Worm (Caenorhabditis elegans) whole organism, early embryonic: ENCODE measurements around the gene amph-1.

Experiments used
- B0310.2 ChIP-seq: sonication (generic microtip); optimal IDR thresholded peaks from 2 replicates; lab custom pipeline; 2016; ENCODE audit warnings: mild to moderate bottlenecking, missing genetic modification characterization, missing compliant biosample characterization
- F13C5.2 ChIP-seq: sonication (generic microtip); optimal IDR thresholded peaks from 2 replicates; lab custom pipeline; 2017; ENCODE audit warnings: mild to moderate bottlenecking, missing genetic modification characterization, inconsistent platforms, missing compliant biosample characterization
- aly-1 ChIP-seq: sonication (generic microtip); optimal IDR thresholded peaks from 2 replicates; lab custom pipeline; 2016; ENCODE audit warnings: missing genetic modification characterization, missing compliant biosample characterization
- ama-1 ChIP-seq: fragments of 150-350 bp; optimal IDR thresholded peaks from 2 replicates; lab custom pipeline; 2014
- ceh-13 ChIP-seq: fragments of 200-800 bp; sonication (Bioruptor generic); optimal IDR thresholded peaks from 2 replicates; lab custom pipeline; 2018; ENCODE audit warnings: mild to moderate bottlenecking, missing genetic modification characterization, missing compliant biosample characterization
- ceh-36 ChIP-seq: sonication (generic microtip); optimal IDR thresholded peaks from 2 replicates; lab custom pipeline; 2016; ENCODE audit warnings: missing genetic modification characterization, inconsistent platforms, missing compliant biosample characterization
- ets-7 ChIP-seq: sonication (generic microtip); optimal IDR thresholded peaks from 2 replicates; lab custom pipeline; 2016; ENCODE audit warnings: missing genotype, missing genetic modification characterization, missing compliant biosample characterization
- flt-1 ChIP-seq: fragments of 200-800 bp; sonication (Bioruptor generic); IDR thresholded peaks from 2 replicates; pipeline ENCODE4 v1.3.6; 2022; ENCODE audit warnings: missing genetic modification characterization, missing compliant biosample characterization
- hmbx-1 ChIP-seq: sonication (generic microtip); optimal IDR thresholded peaks from 2 replicates; lab custom pipeline; 2016; ENCODE audit warnings: mild to moderate bottlenecking, missing genetic modification characterization, missing compliant biosample characterization
- hmg-4 ChIP-seq: fragments of 200-800 bp; sonication (Bioruptor generic); optimal IDR thresholded peaks from 2 replicates; lab custom pipeline; 2018; ENCODE audit warnings: mild to moderate bottlenecking, missing genetic modification characterization, missing compliant biosample characterization
- hnd-1 ChIP-seq: sonication (generic microtip); optimal IDR thresholded peaks from 2 replicates; lab custom pipeline; 2016; ENCODE audit warnings: missing genetic modification characterization, missing compliant biosample characterization
- pes-1 ChIP-seq: fragments of 200-800 bp; sonication (Bioruptor generic); IDR thresholded peaks from 2 replicates; pipeline ENCODE4 v1.3.6; 2022; ENCODE audit warnings: missing genetic modification reagents, missing genetic modification characterization, missing compliant biosample characterization
- scrt-1 ChIP-seq: fragments of 200-800 bp; sonication (Bioruptor generic); IDR thresholded peaks from 2 replicates; pipeline ENCODE4 v1.3.6; 2022; ENCODE audit warnings: missing genetic modification characterization, missing compliant biosample characterization
- sea-1 ChIP-seq: fragments of 200-800 bp; sonication (Bioruptor generic); conservative IDR thresholded peaks from 2 replicates; pipeline ENCODE4 v1.3.6; 2022; ENCODE audit warnings: missing genetic modification characterization, missing compliant biosample characterization
- tbx-11 ChIP-seq: fragments of 200-800 bp; sonication (Bioruptor generic); IDR thresholded peaks from 2 replicates; pipeline ENCODE4 v1.3.6; 2022; ENCODE audit warnings: missing genetic modification characterization, missing compliant biosample characterization
- tbx-37 ChIP-seq: fragments of 200-800 bp; sonication (Bioruptor generic); conservative IDR thresholded peaks from 2 replicates; pipeline ENCODE4 v1.3.6; 2022; ENCODE audit warnings: missing genetic modification reagents, missing genetic modification characterization, missing compliant biosample characterization
- tra-4 ChIP-seq: sonication (generic microtip); optimal IDR thresholded peaks from 2 replicates; lab custom pipeline; 2017; ENCODE audit warnings: missing genetic modification characterization, missing compliant biosample characterization

Gene amph-1

DNA sequence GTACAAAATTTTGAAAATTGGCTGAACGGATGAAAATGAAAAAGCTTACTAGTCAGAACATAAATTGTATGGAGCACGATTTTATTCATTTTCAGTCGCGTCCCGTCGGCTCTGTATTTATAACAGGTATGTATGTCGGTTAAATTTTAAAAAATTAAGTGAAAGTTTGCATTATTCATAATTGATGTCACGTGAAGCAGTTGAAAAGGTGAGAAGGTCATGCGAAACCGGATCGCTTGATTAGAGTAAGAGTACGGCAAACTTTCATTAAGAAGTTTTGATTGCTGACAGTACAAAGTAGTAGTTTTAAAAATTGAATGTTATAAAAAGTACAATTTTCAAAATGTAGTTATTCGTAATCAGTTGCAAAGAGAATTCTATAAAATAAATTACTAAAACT lies 25.5 kb upstream of the amph-1 start:
- no peak for TF ChIP-seq ceh-13 (GFP tag; lab: Kevin White, UChicago)
- no peak for TF ChIP-seq aly-1 (tag; lab: Kevin White, UChicago)
- TF ChIP-seq flt-1 (GFP tag; lab: Robert Waterston, UW): no peak

DNA sequence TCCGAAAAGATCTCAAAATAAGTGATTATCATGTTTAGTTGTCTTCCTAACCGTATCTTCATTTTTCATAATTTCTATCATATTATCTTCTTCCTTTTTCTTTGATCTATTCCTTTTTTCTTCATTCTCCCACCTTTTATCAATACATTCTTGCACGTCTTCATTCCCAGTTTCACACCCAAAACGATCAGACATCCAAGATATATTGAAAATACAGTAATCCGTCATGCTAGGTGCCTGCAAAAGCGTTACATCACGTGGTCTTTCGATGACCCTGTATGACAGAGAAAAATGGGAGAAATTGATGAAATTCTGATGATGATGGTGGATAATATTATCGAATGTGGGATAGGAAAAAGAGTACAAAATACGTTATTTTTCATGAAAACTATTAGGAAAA lies 24.8 kb upstream of the amph-1 start:
- TF ChIP-seq tra-4 (tag; lab: Kevin White, UChicago) (no peak), ceh-36 (tag; lab: Kevin White, UChicago) (no peak), ama-1 (lab: Kevin White, UChicago) (no peak), hmbx-1 (tag; lab: Kevin White, UChicago) (no peak), B0310.2 (no peak), F13C5.2 (tag; lab: Kevin White, UChicago) (no peak), pes-1 (GFP tag; lab: Robert Waterston, UW) (no peak), hnd-1 (no peak), ets-7 (tag; lab: Kevin White, UChicago) (no peak), tbx-37 (GFP tag; lab: Robert Waterston, UW) (no peak), tbx-11 (GFP tag; lab: Robert Waterston, UW) (no peak), aly-1 (tag; lab: Kevin White, UChicago) (no peak), flt-1 (GFP tag; lab: Robert Waterston, UW) (no peak)

DNA sequence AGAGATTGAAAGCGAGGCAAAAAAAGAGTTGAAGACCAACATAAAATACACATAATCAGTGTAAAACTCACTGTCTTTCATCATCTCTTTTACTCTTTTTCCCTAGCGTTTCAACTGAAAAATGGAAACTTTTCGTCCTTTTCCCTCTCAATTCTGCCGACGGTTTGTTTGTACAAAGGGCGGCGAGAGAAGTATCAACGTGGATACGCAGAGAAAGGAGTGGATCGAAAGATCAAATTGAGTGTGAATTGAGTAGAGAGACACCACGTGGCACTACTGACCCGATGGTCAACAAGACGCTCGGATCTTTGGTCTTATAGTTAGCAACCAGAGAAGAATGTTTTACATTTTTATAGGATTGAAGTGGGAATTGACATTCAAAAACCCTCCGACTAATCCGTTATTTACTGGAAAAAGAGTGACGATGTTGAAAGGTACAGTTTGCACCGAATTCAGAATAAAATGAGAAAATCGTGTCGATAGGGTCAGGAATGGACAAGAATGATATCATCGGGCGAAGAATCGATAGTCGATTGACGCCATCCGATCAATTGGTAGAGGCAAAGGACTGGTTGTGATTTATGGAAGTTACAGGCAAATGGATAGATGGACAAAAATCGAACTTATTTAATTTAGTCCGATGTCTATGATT lies 23.5 kb upstream of the amph-1 start:
- TF ChIP-seq F13C5.2 (tag; lab: Kevin White, UChicago) (no peak), tbx-37 (GFP tag; lab: Robert Waterston, UW) (no peak), ama-1 (lab: Kevin White, UChicago) (no peak), B0310.2 (no peak), hmg-4 (GFP tag; lab: Kevin White, UChicago) (no peak), flt-1 (GFP tag; lab: Robert Waterston, UW) (no peak), ceh-13 (GFP tag; lab: Kevin White, UChicago) (no peak)

DNA sequence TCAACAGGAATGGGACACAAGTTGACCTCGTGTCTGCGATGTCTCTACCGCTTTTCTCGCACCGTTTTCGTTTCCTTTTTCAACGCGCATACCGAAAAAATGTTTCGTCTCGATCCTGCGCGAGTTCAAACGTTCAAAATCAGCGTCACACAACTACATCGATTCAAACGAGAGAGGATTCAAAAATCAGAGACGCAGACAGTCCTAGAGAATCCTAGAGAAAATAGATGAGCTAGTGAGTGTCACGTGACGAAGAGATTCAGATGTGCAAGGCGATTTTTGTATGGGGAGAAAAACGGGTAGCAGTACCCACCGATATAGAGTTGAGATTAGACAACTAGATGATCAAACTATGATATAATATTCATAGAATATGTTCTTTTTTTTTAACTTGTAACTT lies 22.3 kb upstream of the amph-1 start:
- TF ChIP-seq hnd-1 (no peak), scrt-1 (GFP tag; lab: Robert Waterston, UW) (no peak), F13C5.2 (tag; lab: Kevin White, UChicago) (no peak), flt-1 (GFP tag; lab: Robert Waterston, UW) (no peak), hmg-4 (GFP tag; lab: Kevin White, UChicago) (no peak), B0310.2 (no peak), hmbx-1 (tag; lab: Kevin White, UChicago) (no peak)

DNA sequence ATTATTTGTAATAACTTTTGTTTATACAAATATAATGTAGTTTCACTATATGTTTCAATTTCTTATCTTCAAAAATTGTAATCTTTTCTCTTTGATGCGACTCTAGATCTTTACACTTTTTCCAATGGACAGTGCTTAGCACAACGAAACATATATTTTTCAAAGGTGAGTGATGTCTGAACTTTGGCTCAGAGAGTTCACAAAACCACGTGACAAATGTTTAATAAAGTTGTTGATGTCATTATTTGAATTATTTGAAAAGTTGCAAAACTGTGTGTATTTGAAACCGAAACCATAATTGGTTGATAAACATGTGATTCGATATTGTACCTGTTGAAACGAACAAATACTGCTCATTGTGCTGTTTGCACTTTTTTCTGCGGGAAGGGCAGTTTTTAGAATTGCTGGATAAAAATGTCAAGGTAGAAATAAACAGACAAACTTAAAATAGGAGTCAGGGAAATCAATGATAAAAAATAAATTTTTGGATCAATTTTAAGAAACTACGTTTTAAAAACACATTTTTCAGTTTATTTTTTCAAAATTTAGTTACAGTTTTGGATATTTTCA lies 20.5 kb upstream of the amph-1 start:
- TF ChIP-seq F13C5.2 (tag; lab: Kevin White, UChicago) (no peak), ceh-36 (tag; lab: Kevin White, UChicago) (no peak)

DNA sequence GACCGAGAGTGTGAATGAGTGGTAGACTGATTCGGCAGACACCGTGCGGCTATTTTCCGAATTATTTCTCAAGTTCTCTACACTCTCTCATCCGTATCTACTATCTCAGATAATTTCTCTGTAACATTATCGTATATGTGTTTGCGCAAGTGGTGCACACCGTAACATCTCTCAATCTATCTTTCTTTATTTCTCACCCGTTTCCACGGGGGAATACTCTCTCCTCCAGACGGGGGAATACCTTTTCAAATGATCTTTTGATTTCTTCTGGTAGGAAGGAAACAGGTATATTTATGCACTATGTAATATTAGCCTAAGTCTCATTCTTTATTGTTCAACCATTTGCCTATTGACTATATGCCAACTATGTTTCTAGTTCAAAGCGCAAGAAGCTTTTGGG lies 19.4 kb upstream of the amph-1 start:
- TF ChIP-seq sea-1 (GFP tag; lab: Robert Waterston, UW) (no peak), ceh-13 (GFP tag; lab: Kevin White, UChicago) (no peak), pes-1 (GFP tag; lab: Robert Waterston, UW) (no peak), tbx-11 (GFP tag; lab: Robert Waterston, UW) (no peak), tbx-37 (GFP tag; lab: Robert Waterston, UW) (no peak), ceh-36 (tag; lab: Kevin White, UChicago) (no peak), aly-1 (tag; lab: Kevin White, UChicago) (no peak), ama-1 (lab: Kevin White, UChicago) (no peak), tra-4 (tag; lab: Kevin White, UChicago) (no peak), F13C5.2 (tag; lab: Kevin White, UChicago) (no peak), hnd-1 (no peak), B0310.2 (no peak), hmg-4 (GFP tag; lab: Kevin White, UChicago) (no peak), flt-1 (GFP tag; lab: Robert Waterston, UW) (no peak), hmbx-1 (tag; lab: Kevin White, UChicago) (no peak), scrt-1 (GFP tag; lab: Robert Waterston, UW) (no peak), ets-7 (tag; lab: Kevin White, UChicago) (no peak)

DNA sequence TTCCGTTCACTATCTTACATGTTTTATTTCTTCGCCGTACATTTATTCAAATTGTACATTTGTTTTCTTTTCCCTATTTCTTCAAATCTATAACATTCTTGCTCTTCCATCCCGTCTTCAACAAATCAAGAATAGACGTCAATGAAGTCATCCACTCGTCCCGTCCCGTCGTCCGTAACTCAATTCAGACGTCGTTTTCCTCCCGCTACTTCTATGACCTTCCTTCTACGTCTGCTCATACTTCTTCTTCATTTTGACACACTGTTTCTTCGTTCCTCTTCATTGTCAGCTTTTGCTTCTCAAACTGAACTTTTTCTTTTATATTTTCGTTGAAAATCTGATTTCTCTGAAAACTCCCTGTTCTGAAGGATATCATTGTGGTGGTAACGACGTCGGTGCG lies 12.3 kb upstream of the amph-1 start:
- TF ChIP-seq tra-4 (tag; lab: Kevin White, UChicago) (no peak), sea-1 (GFP tag; lab: Robert Waterston, UW) (no peak), aly-1 (tag; lab: Kevin White, UChicago) (no peak), pes-1 (GFP tag; lab: Robert Waterston, UW) (no peak)

DNA sequence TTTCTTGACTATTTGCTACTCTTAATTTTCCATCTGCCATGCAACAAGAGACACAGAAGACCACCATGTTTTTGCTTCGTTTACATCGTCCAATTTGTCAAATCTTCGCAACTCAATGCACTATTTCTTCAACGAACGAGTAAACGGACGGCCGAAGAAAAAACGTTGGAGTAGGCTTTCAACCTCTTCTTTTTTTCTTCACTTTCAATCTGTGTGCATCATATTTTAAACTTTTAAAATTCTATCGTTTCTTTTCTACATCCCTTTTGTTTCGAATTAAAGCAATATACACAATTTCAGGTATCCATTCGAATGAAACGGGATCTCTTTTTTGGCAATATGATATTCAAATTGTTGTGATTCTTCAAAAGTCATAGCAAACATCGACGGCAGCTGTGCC lies 10.1 kb upstream of the amph-1 start, which contains the start of gene acc-1:
acc-1 (plus strand) TSS at position 301 of the 400 bp plus-strand sequence.
- TF ChIP-seq sea-1 (GFP tag; lab: Robert Waterston, UW): no peak
- no peak for TF ChIP-seq ama-1 (lab: Kevin White, UChicago)
- TF ChIP-seq scrt-1 (GFP tag; lab: Robert Waterston, UW): no peak
- TF ChIP-seq hmg-4 (GFP tag; lab: Kevin White, UChicago): no peak
- TF ChIP-seq ceh-36 (tag; lab: Kevin White, UChicago): no peak
- TF ChIP-seq F13C5.2 (tag; lab: Kevin White, UChicago): no peak
- no peak for TF ChIP-seq tbx-11 (GFP tag; lab: Robert Waterston, UW)
- TF ChIP-seq ets-7 (tag; lab: Kevin White, UChicago): no peak
- TF ChIP-seq tbx-37 (GFP tag; lab: Robert Waterston, UW): no peak
- TF ChIP-seq hnd-1: no peak
- no peak for TF ChIP-seq hmbx-1 (tag; lab: Kevin White, UChicago)
- TF ChIP-seq aly-1 (tag; lab: Kevin White, UChicago): no peak
- no peak for TF ChIP-seq ceh-13 (GFP tag; lab: Kevin White, UChicago)
- no peak for TF ChIP-seq flt-1 (GFP tag; lab: Robert Waterston, UW)
- TF ChIP-seq pes-1 (GFP tag; lab: Robert Waterston, UW): no peak
- no peak for TF ChIP-seq tra-4 (tag; lab: Kevin White, UChicago)
